Fruit fly (Drosophila melanogaster): ENCODE data around the gene CG10859.
A peak's percentile ranks its signal among the peaks of the same experiment; 100 is the strongest.

Gene CG10859

dm6 chr2L:13394903-13395302 is 3.6 kb downstream of the CG10859 start, which contains the start of gene RpL24:
RpL24 (minus strand) TSS chr2L:13395131.
- TF ChIP-seq psq (optimal IDR thresholded peaks at IDR 0.05): no peak
- no peak for TF ChIP-seq h (optimal IDR thresholded peaks at IDR 0.05)
- no peak for TF ChIP-seq insv (optimal IDR thresholded peaks at IDR 0.05)
- no peak for TF ChIP-seq Myc (optimal IDR thresholded peaks at IDR 0.05)
- TF ChIP-seq ttk (optimal IDR thresholded peaks at IDR 0.05): no peak
- no peak for TF ChIP-seq Sin3A (optimal IDR thresholded peaks at IDR 0.05)

- TF ChIP-seq psq (optimal IDR thresholded peaks at IDR 0.05) (no peak), ttk (optimal IDR thresholded peaks at IDR 0.05) (no peak), Myc (optimal IDR thresholded peaks at IDR 0.05) (no peak), insv (optimal IDR thresholded peaks at IDR 0.05) (no peak), Sin3A (optimal IDR thresholded peaks at IDR 0.05) (no peak), h (optimal IDR thresholded peaks at IDR 0.05) (no peak)
These were observed 11.2 kb downstream of the CG10859 start, which contains the start of the genes Ing5 and CG7099 for dm6 chr2L:13387255-13387654. Ing5 (minus strand) TSS chr2L:13387312. CG7099 (plus strand) TSS chr2L:13387571.

dm6 chr2L:13382351-13383029 is 16.0 kb downstream of the CG10859 start, which contains the start of gene loqs:
loqs (plus strand) TSS chr2L:13382652.
- TF ChIP-seq ttk (optimal IDR thresholded peaks at IDR 0.05): no peak
- TF ChIP-seq Sin3A (optimal IDR thresholded peaks at IDR 0.05): no peak
- TF ChIP-seq h (optimal IDR thresholded peaks at IDR 0.05): no peak
- no peak for TF ChIP-seq psq (optimal IDR thresholded peaks at IDR 0.05)
- no peak for TF ChIP-seq Myc (optimal IDR thresholded peaks at IDR 0.05)
- no peak for TF ChIP-seq insv (optimal IDR thresholded peaks at IDR 0.05)

dm6 chr2L:13378488-13378964 is 19.9 kb downstream of the CG10859 start, which contains the start of the genes CG9302 and beta'COP:
CG9302 (minus strand) TSS chr2L:13378538.
beta'COP (plus strand) TSS chr2L:13378902.
- no peak for TF ChIP-seq ttk (optimal IDR thresholded peaks at IDR 0.05)
- peak; percentile 51 for TF ChIP-seq Sin3A (optimal IDR thresholded peaks at IDR 0.05)
- no peak for TF ChIP-seq Myc (optimal IDR thresholded peaks at IDR 0.05)
- TF ChIP-seq h (optimal IDR thresholded peaks at IDR 0.05): no peak
- no peak for TF ChIP-seq insv (optimal IDR thresholded peaks at IDR 0.05)
- no peak for TF ChIP-seq psq (optimal IDR thresholded peaks at IDR 0.05)

dm6 chr2L:13376086-13376485 is 22.4 kb downstream of the CG10859 start:
- TF ChIP-seq psq (optimal IDR thresholded peaks at IDR 0.05) (no peak), ttk (optimal IDR thresholded peaks at IDR 0.05) (no peak), Myc (optimal IDR thresholded peaks at IDR 0.05) (no peak), insv (optimal IDR thresholded peaks at IDR 0.05) (no peak)

dm6 chr2L:13373435-13374242 is 24.8 kb downstream of the CG10859 start, which contains the start of the genes Bdp1 and CG6565:
Bdp1 (minus strand) TSS chr2L:13373890.
CG6565 (plus strand) TSS chr2L:13374019.
- TF ChIP-seq psq (optimal IDR thresholded peaks at IDR 0.05) (no peak), insv (optimal IDR thresholded peaks at IDR 0.05) (no peak), ttk (optimal IDR thresholded peaks at IDR 0.05) (no peak), h (optimal IDR thresholded peaks at IDR 0.05) (no peak), Myc (optimal IDR thresholded peaks at IDR 0.05) (no peak), Sin3A (optimal IDR thresholded peaks at IDR 0.05) (no peak)

dm6 chr2L:13370762-13371161 is 27.7 kb downstream of the CG10859 start, which contains the start of gene ND-B22:
ND-B22 (minus strand) TSS chr2L:13371110.
- no peak for TF ChIP-seq ttk (optimal IDR thresholded peaks at IDR 0.05)
- TF ChIP-seq Sin3A (optimal IDR thresholded peaks at IDR 0.05): no peak
- no peak for TF ChIP-seq insv (optimal IDR thresholded peaks at IDR 0.05)
- TF ChIP-seq Myc (optimal IDR thresholded peaks at IDR 0.05): no peak
- no peak for TF ChIP-seq psq (optimal IDR thresholded peaks at IDR 0.05)
- no peak for TF ChIP-seq h (optimal IDR thresholded peaks at IDR 0.05)

- no peak for TF ChIP-seq psq (optimal IDR thresholded peaks at IDR 0.05)
- TF ChIP-seq Sin3A (optimal IDR thresholded peaks at IDR 0.05): no peak
- TF ChIP-seq insv (optimal IDR thresholded peaks at IDR 0.05): no peak
- no peak for TF ChIP-seq Myc (optimal IDR thresholded peaks at IDR 0.05)
- TF ChIP-seq ttk (optimal IDR thresholded peaks at IDR 0.05): no peak
- TF ChIP-seq h (optimal IDR thresholded peaks at IDR 0.05): no peak
These were observed 29.5 kb downstream of the CG10859 start, which contains the start of gene CG31855 for dm6 chr2L:13368940-13369339. CG31855 (plus strand) TSS chr2L:13369204.

- TF ChIP-seq h (optimal IDR thresholded peaks at IDR 0.05) (no peak), Myc (optimal IDR thresholded peaks at IDR 0.05) (no peak), Sin3A (optimal IDR thresholded peaks at IDR 0.05) (no peak), psq (optimal IDR thresholded peaks at IDR 0.05) (no peak), ttk (optimal IDR thresholded peaks at IDR 0.05) (no peak)
These were observed 31.1 kb downstream of the CG10859 start, which contains the start of gene Tap42 for dm6 chr2L:13367378-13367777. Tap42 (plus strand) TSS chr2L:13367617.

- TF ChIP-seq insv (optimal IDR thresholded peaks at IDR 0.05) (no peak), h (optimal IDR thresholded peaks at IDR 0.05) (no peak), Sin3A (optimal IDR thresholded peaks at IDR 0.05) (no peak), ttk (optimal IDR thresholded peaks at IDR 0.05) (no peak), psq (optimal IDR thresholded peaks at IDR 0.05) (no peak), Myc (optimal IDR thresholded peaks at IDR 0.05) (no peak)
These were observed 32.2 kb downstream of the CG10859 start, which contains the start of the genes Nnp-1 and Grx3 for dm6 chr2L:13366109-13366747. Nnp-1 (minus strand) TSS chr2L:13366189. Grx3 (plus strand) TSS chr2L:13366447.

dm6 chr2L:13362953-13363352 is 35.5 kb downstream of the CG10859 start:
- TF ChIP-seq insv (optimal IDR thresholded peaks at IDR 0.05) (no peak), Myc (optimal IDR thresholded peaks at IDR 0.05) (no peak), ttk (optimal IDR thresholded peaks at IDR 0.05) (no peak), psq (optimal IDR thresholded peaks at IDR 0.05) (no peak), Sin3A (optimal IDR thresholded peaks at IDR 0.05) (no peak), h (optimal IDR thresholded peaks at IDR 0.05) (no peak)

Data from Kc167 (cell line).